Worm (Caenorhabditis elegans): ENCODE measurements around the gene sel-12.
A peak's percentile ranks its signal among the peaks of the same experiment; 100 is the strongest.

sel-12 gene

ce11 chrX:933504-933903 lies 17.8 kb downstream of the sel-12 start, which contains the start of gene F35H12.1:
Gene F35H12.1 (plus strand): TSS chrX:933804.
- TF ChIP-seq hmg-1.2 (GFP tag; IDR thresholded peaks at IDR 0.05): no peak
- no peak for TF ChIP-seq pha-4 (tag; optimal IDR thresholded peaks at IDR 0.05)
- no peak for TF ChIP-seq C06A6.2 (GFP tag; conservative IDR thresholded peaks at IDR 0.05)
- TF ChIP-seq unc-130 (GFP tag; optimal IDR thresholded peaks at IDR 0.05): no peak
- no peak for TF ChIP-seq madf-8 (GFP tag; conservative IDR thresholded peaks at IDR 0.05)
- no peak for TF ChIP-seq K12H6.12 (tag; optimal IDR thresholded peaks at IDR 0.05)
- no peak for TF ChIP-seq hsf-1 (GFP tag; IDR thresholded peaks at IDR 0.05)

DNA sequence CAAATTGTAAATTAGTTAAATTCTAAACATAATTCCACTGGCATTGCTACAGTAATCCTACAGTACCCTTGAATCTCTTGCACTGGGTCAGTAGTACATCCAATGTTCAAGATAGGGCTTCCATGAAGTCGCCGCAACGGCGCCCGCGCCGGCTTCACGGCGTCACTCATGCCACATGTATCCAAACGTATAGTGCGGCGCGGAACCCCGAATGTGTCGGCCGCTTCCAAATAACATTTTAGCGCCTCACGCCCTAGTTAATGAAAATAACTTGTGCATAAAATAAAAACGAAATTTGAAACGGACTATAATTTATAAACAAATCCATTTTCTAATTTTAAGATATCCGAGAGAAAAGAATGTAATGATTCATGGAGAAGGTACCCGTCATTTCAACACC lies 20.3 kb downstream of the sel-12 start:
- TF ChIP-seq mes-4 (tag; optimal IDR thresholded peaks at IDR 0.05): no peak
- TF ChIP-seq K11D2.4 (GFP tag; IDR thresholded peaks at IDR 0.05): no peak
- TF ChIP-seq hmg-1.2 (GFP tag; IDR thresholded peaks at IDR 0.05): peak; percentile 47; the same call in 1 of the 2 replicates
- TF ChIP-seq snpc-4 (GFP tag; optimal IDR thresholded peaks at IDR 0.05): no peak
- TF ChIP-seq snpc-4 (tag; optimal IDR thresholded peaks at IDR 0.05): peak in 3 of 4 experiments; percentile 56 to 93 (median 92)
- TF ChIP-seq ceh-58 (GFP tag; IDR thresholded peaks at IDR 0.05): no peak

DNA sequence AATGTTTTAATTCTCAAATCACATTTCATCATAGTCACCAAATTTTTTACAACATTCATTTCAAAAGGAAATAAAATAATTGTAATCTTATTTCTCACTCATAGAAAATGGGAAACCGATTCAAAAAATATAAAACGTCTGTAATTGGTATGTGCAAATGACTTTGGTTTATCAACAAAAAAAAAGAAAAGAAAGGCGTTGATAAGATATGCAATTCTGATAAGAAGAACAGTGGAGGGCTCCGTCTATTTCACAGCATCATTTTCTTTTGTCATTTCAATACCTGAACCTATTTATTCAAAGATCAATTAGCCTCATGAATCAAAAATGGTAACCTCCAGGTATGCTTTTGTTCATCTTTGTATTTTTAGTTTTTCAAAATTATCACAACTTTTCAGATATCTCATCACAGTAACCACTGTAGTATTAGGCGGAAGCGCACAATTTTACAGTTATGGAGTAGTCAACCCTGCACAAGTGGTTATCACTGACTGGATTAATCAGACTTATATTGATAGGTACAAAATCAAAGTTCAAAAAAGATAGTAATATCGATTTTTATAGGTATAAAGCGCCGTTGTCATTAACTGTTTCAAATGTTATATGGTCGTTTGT lies 22.7 kb downstream of the sel-12 start, which contains the start of gene F53H8.3:
TSS of gene F53H8.3 (plus strand) at position 275 of the 615 bp plus-strand sequence.
- TF ChIP-seq nhr-80 (tag; optimal IDR thresholded peaks at IDR 0.05) (peak; percentile 70), ztf-18 (tag; optimal IDR thresholded peaks at IDR 0.05) (no peak)

DNA sequence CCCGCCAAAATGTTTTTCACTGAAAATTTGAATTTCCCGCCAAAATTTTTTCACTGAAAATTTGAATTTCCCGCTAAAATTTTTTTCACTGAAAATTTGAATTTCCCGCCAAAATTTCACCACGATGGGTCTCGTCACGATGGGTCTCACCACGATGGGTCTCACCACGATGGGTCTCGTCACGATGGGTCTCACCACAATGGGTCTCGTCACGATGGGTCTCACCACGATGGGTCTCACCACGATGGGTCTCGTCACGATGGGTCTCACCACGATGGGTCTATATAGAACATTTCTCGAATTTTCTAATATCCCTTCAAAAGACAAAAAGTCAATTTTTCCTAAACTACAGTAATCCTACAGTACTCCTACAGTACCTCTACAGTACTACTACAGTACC lies 28.0 kb downstream of the sel-12 start:
- TF ChIP-seq ceh-58 (GFP tag; IDR thresholded peaks at IDR 0.05) (0 out of 2 replicates have a peak, but pooled peaks have one; percentile 34), Y95B8A.8 (GFP tag; IDR thresholded peaks at IDR 0.05) (0 out of 2 replicates have a peak, but pooled peaks have one; percentile 46), F33H1.4 (GFP tag; IDR thresholded peaks at IDR 0.05) (peak; percentile 40; the same call in 1 of the 2 replicates), D2030.7 (GFP tag; IDR thresholded peaks at IDR 0.05) (0 out of 2 replicates have a peak, but pooled peaks have one; percentile 8), nfyb-1 (GFP tag; IDR thresholded peaks at IDR 0.05) (peak; percentile 57; the same call in 1 of the 2 replicates), madf-3 (GFP tag; IDR thresholded peaks at IDR 0.05) (peak; percentile 83; the same call in 1 of the 2 replicates), Y56A3A.18 (GFP tag; IDR thresholded peaks at IDR 0.05) (0 out of 2 replicates have a peak, but pooled peaks have one; percentile 48), hsf-1 (GFP tag; IDR thresholded peaks at IDR 0.05) (peak; percentile 53; the same call in 1 of the 2 replicates)

ce11 chrX:945669-946068 lies 30.0 kb downstream of the sel-12 start:
- TF ChIP-seq snpc-3.4 (tag; optimal IDR thresholded peaks at IDR 0.05) (no peak), egl-44 (GFP tag; IDR thresholded peaks at IDR 0.05) (0 out of 2 replicates have a peak, but pooled peaks have one; percentile 24), cebp-1 (GFP tag; IDR thresholded peaks at IDR 0.05) (peak; percentile 21; the same call in 1 of the 2 replicates), cebp-1 (tag; optimal IDR thresholded peaks at IDR 0.05) (peak; percentile 37), repo-1 (tag; optimal IDR thresholded peaks at IDR 0.05) (no peak), ceh-40 (GFP tag; IDR thresholded peaks at IDR 0.05) (no peak), nhr-80 (tag; optimal IDR thresholded peaks at IDR 0.05) (peak; percentile 88), tbx-9 (tag; optimal IDR thresholded peaks at IDR 0.05; ENCODE audit: borderline replicate concordance) (no peak), dox-1 (GFP tag; IDR thresholded peaks at IDR 0.05) (peak; percentile 52), let-607 (tag; optimal IDR thresholded peaks at IDR 0.05) (peak in 1 of 2 experiments; percentile 45)

ce11 chrX:947885-948284 lies 32.2 kb downstream of the sel-12 start:
- TF ChIP-seq lsy-27 (tag; optimal IDR thresholded peaks at IDR 0.05; ENCODE audit: borderline replicate concordance, insufficient read depth) (no peak), ztf-28 (GFP tag; IDR thresholded peaks at IDR 0.05) (no peak), hrde-1 (tag; optimal IDR thresholded peaks at IDR 0.05; ENCODE audit: borderline replicate concordance) (no peak), ceh-79 (tag; optimal IDR thresholded peaks at IDR 0.05) (no peak), repo-1 (tag; optimal IDR thresholded peaks at IDR 0.05) (no peak), C06A6.2 (GFP tag; conservative IDR thresholded peaks at IDR 0.05) (no peak), pbrm-1 (GFP tag; IDR thresholded peaks at IDR 0.05) (no peak), egl-44 (GFP tag; IDR thresholded peaks at IDR 0.05) (no peak), madf-10 (tag; optimal IDR thresholded peaks at IDR 0.05) (no peak), let-607 (tag; optimal IDR thresholded peaks at IDR 0.05) (no peak), Y56A3A.18 (GFP tag; IDR thresholded peaks at IDR 0.05) (no peak), cebp-2 (GFP tag; IDR thresholded peaks at IDR 0.05) (no peak)
